Worm (Caenorhabditis elegans): ENCODE data around the gene str-222.

str-222 gene

DNA sequence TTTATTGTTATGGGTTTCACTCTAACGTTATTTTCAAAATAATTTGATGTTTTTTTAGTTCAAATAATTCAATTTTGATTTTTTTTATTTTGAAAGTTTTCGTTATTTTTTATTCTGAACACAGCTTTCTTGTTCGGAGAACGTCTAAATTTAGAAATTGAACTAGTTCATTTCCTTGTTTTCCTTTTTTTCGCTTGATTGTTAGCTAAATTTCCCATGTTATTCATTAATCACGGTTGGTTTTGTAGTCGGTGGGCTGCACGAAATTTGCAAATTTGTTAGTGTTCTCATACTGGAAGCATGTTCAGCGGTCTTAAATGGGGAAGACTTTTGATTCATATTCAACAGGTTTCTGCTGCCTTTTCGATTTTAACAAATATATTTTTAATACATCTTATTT, at the start of gene str-222:
Gene str-222, plus strand, starts transcription at position 301 of the 400 bp plus-strand sequence.
- no peak for TF ChIP-seq klf-2 (GFP tag; conservative IDR thresholded peaks at IDR 0.05)
- no peak for TF ChIP-seq ref-1 (GFP tag; conservative IDR thresholded peaks at IDR 0.05)
- TF ChIP-seq cog-1 (tag; optimal IDR thresholded peaks at IDR 0.05) = no peak
- TF ChIP-seq T22C8.4 (GFP tag; IDR thresholded peaks at IDR 0.05) = no peak
- no peak for TF ChIP-seq med-1 (GFP tag; optimal IDR thresholded peaks at IDR 0.05; ENCODE audit: insufficient read depth)
- no peak for TF ChIP-seq tab-1 (GFP tag; IDR thresholded peaks at IDR 0.05)
- no peak for TF ChIP-seq ztf-29 (GFP tag; IDR thresholded peaks at IDR 0.05)
- no peak for TF ChIP-seq ztf-23 (GFP tag; IDR thresholded peaks at IDR 0.05)
- no peak for TF ChIP-seq flt-1 (GFP tag; IDR thresholded peaks at IDR 0.05)

DNA sequence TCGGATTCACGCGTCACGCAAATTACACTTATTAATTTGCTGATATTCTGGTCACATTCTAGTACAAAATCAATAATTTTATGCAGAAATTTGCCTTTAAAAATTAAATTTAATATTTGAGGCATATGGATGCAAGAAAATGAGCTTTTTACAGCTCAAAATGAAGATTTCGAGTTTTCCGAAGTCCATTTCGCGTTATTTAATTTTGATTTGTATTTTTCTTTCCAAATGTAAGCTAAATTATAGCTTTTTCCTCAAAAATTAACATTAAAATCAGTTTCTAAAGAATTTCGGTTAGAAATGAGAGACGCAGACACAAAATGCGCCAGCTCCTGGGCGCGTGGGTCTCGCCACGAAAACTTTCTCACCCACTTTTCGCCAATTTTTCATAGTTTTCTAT, 49.1 kb upstream of the str-222 start, which contains the start of gene F16B4.6:
Gene F16B4.6, plus strand, starts transcription at position 301 of the 400 bp plus-strand sequence.
- TF ChIP-seq T22C8.4 (GFP tag; IDR thresholded peaks at IDR 0.05) = no peak
- TF ChIP-seq cog-1 (tag; optimal IDR thresholded peaks at IDR 0.05) = no peak
- TF ChIP-seq ztf-29 (GFP tag; IDR thresholded peaks at IDR 0.05) = no peak
- no peak for TF ChIP-seq tab-1 (GFP tag; IDR thresholded peaks at IDR 0.05)
- no peak for TF ChIP-seq ref-1 (GFP tag; conservative IDR thresholded peaks at IDR 0.05)
- TF ChIP-seq klf-2 (GFP tag; conservative IDR thresholded peaks at IDR 0.05) = no peak
- no peak for TF ChIP-seq ztf-23 (GFP tag; IDR thresholded peaks at IDR 0.05)
- TF ChIP-seq med-1 (GFP tag; optimal IDR thresholded peaks at IDR 0.05; ENCODE audit: insufficient read depth) = no peak
- TF ChIP-seq flt-1 (GFP tag; IDR thresholded peaks at IDR 0.05) = no peak

DNA sequence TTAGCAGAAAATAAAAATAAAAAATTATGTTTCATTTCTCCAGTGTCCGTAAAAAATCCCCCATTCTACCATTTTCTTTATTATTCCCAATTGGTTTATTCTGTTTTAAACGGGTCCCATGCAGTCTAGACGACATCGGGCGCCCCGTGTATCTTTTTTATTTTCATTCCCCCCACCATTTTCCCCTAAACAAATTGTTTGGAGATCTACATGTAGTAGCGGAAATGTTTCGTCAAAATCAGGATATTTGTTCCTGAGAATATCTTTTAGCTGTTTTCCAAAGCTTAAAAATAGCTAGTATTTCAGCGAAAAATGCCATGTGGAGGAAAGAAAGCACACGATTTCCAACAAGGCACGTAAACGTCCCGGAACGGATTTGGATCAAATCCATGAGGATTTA, 47.8 kb upstream of the str-222 start, which contains the start of gene F16B4.5:
Gene F16B4.5, plus strand, starts transcription at position 301 of the 400 bp plus-strand sequence.
- no peak for TF ChIP-seq T22C8.4 (GFP tag; IDR thresholded peaks at IDR 0.05)
- TF ChIP-seq klf-2 (GFP tag; conservative IDR thresholded peaks at IDR 0.05) = no peak
- TF ChIP-seq cog-1 (tag; optimal IDR thresholded peaks at IDR 0.05) = no peak
- no peak for TF ChIP-seq ztf-23 (GFP tag; IDR thresholded peaks at IDR 0.05)
- TF ChIP-seq flt-1 (GFP tag; IDR thresholded peaks at IDR 0.05) = no peak
- TF ChIP-seq med-1 (GFP tag; optimal IDR thresholded peaks at IDR 0.05; ENCODE audit: insufficient read depth) = no peak
- no peak for TF ChIP-seq tab-1 (GFP tag; IDR thresholded peaks at IDR 0.05)
- no peak for TF ChIP-seq ztf-29 (GFP tag; IDR thresholded peaks at IDR 0.05)
- no peak for TF ChIP-seq ref-1 (GFP tag; conservative IDR thresholded peaks at IDR 0.05)

DNA sequence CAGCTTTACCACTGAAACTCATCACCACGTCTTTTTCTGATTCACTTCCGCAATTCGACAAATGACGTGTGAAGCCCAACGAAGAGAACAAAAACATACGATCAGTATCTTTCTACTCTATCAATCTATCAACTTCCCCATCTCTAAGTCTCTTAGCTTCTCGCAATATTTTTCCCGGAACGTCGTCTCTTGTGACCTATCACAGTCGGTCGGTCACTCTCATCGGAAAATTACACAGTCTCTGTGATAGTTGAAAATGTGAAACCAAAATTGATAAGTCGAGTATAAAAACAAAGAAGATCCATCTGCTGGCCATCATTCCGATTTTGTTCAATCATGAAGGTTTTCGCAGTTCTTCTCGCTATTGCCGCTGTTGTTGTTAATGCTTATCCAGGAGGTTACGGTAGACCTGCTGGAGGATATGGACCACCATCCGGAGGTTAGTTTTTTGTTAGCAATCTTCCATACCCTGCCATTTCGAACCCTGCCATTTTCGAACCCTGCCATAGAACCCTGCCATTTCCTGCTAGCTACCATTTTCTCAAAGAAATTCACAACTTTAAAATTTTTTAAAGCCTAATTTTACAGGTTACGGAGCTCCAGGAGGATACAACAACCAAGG, 42.0 kb upstream of the str-222 start, which contains the start of gene F16B4.4:
Gene F16B4.4, plus strand, starts transcription at position 221 of the 622 bp plus-strand sequence.
- TF ChIP-seq T22C8.4 (GFP tag; IDR thresholded peaks at IDR 0.05) = no peak

DNA sequence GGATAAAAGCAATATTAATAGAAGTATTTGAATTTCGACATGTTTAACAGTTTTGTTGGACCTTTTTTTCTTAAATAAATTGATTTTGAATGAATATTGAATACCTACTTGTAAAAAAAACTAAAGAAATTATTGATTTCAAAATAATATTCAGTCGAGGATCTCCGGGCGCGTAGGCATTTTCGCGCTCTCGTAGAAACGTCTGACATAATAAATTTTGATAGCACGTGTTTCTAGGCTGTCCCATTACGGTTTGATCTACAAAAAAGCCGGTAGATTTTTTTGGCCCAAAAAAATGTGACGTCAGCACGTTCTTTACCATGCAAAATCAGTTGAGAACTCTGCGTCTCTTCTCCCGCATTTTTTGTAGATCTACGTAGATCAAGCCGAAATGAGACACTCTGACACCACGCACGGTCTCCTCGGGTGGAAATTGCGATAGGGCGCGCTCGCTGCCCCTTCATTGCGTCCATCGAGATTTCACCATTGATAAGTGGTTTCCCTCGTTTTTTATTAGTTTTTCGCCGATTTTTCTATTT, 41.3 kb upstream of the str-222 start:
- TF ChIP-seq ref-1 (GFP tag; conservative IDR thresholded peaks at IDR 0.05) (no peak), T22C8.4 (GFP tag; IDR thresholded peaks at IDR 0.05) (no peak), ztf-23 (GFP tag; IDR thresholded peaks at IDR 0.05) (no peak), klf-2 (GFP tag; conservative IDR thresholded peaks at IDR 0.05) (no peak), tab-1 (GFP tag; IDR thresholded peaks at IDR 0.05) (no peak), med-1 (GFP tag; optimal IDR thresholded peaks at IDR 0.05; ENCODE audit: insufficient read depth) (no peak), cog-1 (tag; optimal IDR thresholded peaks at IDR 0.05) (no peak), ztf-29 (GFP tag; IDR thresholded peaks at IDR 0.05) (no peak), flt-1 (GFP tag; IDR thresholded peaks at IDR 0.05) (no peak)

DNA sequence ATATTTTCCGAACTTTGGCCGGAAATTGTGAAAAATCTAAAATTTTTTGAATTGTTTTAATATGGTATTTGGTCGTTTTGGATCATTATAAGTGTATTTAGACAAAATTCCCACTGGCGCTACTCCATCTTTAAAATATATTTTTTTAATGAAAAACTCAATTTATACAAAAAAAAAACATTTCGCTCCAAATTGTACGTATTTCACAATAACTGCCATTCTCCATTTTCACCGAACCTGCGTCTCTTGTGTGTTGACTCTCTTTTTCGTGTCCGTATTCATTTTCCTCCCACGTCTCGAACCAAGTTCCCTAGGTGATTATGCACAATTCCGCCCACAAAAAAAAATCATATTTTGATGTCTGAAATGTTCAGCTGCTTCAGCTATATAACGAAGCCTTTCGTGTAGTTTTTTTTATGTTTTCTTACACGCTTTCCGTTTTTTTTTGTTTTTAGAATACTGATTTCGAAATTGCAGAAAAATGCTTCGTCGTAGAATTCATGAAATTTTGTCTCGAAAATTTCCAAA, 35.3 kb upstream of the str-222 start, which contains the start of gene F16B4.2:
Gene F16B4.2, plus strand, starts transcription at position 478 of the 528 bp plus-strand sequence.
- no peak for TF ChIP-seq T22C8.4 (GFP tag; IDR thresholded peaks at IDR 0.05)
- TF ChIP-seq cog-1 (tag; optimal IDR thresholded peaks at IDR 0.05) = no peak
- no peak for TF ChIP-seq med-1 (GFP tag; optimal IDR thresholded peaks at IDR 0.05; ENCODE audit: insufficient read depth)
- TF ChIP-seq flt-1 (GFP tag; IDR thresholded peaks at IDR 0.05) = no peak
- TF ChIP-seq klf-2 (GFP tag; conservative IDR thresholded peaks at IDR 0.05) = no peak
- no peak for TF ChIP-seq tab-1 (GFP tag; IDR thresholded peaks at IDR 0.05)
- no peak for TF ChIP-seq ref-1 (GFP tag; conservative IDR thresholded peaks at IDR 0.05)
- no peak for TF ChIP-seq ztf-23 (GFP tag; IDR thresholded peaks at IDR 0.05)
- TF ChIP-seq ztf-29 (GFP tag; IDR thresholded peaks at IDR 0.05) = no peak

DNA sequence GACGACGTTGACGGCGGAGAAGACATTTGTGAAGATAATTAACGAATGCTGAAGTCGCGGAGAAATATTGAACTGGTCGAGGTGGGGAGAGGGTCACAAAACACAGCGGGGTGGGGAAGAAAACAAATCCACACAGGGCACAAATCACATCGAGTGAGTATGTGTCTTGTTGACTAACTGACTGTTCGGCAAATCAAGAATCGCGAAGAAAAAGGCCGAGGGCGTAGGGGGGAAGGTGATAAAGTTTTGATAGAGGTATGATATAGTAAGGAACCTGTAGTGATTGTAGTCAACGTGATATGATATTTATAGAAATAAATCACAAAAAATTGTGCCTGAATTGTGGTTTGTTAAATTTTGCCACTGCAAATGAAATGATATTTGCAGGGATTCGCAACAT, 28.2 kb upstream of the str-222 start, which contains the start of gene nhr-178:
Gene nhr-178, minus strand, starts transcription at position 164 of the 400 bp plus-strand sequence.
- TF ChIP-seq ref-1 (GFP tag; conservative IDR thresholded peaks at IDR 0.05) (no peak), flt-1 (GFP tag; IDR thresholded peaks at IDR 0.05) (no peak), klf-2 (GFP tag; conservative IDR thresholded peaks at IDR 0.05) (no peak), T22C8.4 (GFP tag; IDR thresholded peaks at IDR 0.05) (no peak), ztf-23 (GFP tag; IDR thresholded peaks at IDR 0.05) (no peak), tab-1 (GFP tag; IDR thresholded peaks at IDR 0.05) (no peak), ztf-29 (GFP tag; IDR thresholded peaks at IDR 0.05) (no peak), cog-1 (tag; optimal IDR thresholded peaks at IDR 0.05) (no peak), med-1 (GFP tag; optimal IDR thresholded peaks at IDR 0.05; ENCODE audit: insufficient read depth) (no peak)

DNA sequence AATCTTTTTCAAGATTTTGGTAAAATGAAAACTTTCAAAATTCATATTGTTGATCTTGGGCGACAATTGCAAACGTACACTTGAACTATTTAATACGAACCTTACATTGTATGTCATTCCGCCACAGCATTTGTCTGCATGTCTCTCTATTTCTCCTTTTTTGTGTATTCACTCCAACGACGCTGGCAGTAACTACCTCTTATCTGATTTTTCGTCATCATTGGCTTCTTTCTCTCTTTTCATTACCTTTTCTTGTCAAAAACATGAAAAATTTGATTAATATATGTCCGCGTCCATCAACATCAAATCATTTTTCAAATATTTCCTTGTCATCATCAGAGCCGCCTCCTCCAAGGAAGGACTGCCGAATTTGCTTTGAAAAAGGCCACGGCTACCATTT, 25.9 kb upstream of the str-222 start, which contains the start of gene nhr-177:
Gene nhr-177, plus strand, starts transcription at position 167 of the 400 bp plus-strand sequence.
- no peak for TF ChIP-seq klf-2 (GFP tag; conservative IDR thresholded peaks at IDR 0.05)
- TF ChIP-seq med-1 (GFP tag; optimal IDR thresholded peaks at IDR 0.05; ENCODE audit: insufficient read depth) = no peak
- TF ChIP-seq tab-1 (GFP tag; IDR thresholded peaks at IDR 0.05) = no peak
- TF ChIP-seq ztf-29 (GFP tag; IDR thresholded peaks at IDR 0.05) = no peak
- no peak for TF ChIP-seq flt-1 (GFP tag; IDR thresholded peaks at IDR 0.05)
- no peak for TF ChIP-seq ztf-23 (GFP tag; IDR thresholded peaks at IDR 0.05)
- no peak for TF ChIP-seq ref-1 (GFP tag; conservative IDR thresholded peaks at IDR 0.05)
- TF ChIP-seq cog-1 (tag; optimal IDR thresholded peaks at IDR 0.05) = no peak
- no peak for TF ChIP-seq T22C8.4 (GFP tag; IDR thresholded peaks at IDR 0.05)

DNA sequence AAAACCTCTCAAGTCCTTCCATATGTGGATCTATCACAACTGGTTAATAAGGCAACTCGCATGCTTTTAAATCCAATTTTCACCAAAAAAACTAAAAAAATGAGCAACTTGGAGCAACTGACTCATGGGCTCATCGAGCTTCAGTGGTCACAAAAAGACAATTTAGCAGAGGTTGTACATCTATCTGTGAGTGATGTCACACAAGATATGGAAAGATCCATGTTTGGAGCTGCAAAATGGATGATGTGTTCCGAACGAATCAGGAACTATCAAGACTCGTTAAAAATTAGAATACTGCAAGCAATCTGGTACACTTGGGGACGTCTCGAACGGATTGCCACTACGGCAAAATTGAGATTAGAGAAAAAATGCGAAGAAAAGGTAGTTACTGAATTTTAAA, 24.4 kb upstream of the str-222 start:
- TF ChIP-seq T22C8.4 (GFP tag; IDR thresholded peaks at IDR 0.05) = no peak
- no peak for TF ChIP-seq cog-1 (tag; optimal IDR thresholded peaks at IDR 0.05)
- TF ChIP-seq ztf-23 (GFP tag; IDR thresholded peaks at IDR 0.05) = no peak
- TF ChIP-seq klf-2 (GFP tag; conservative IDR thresholded peaks at IDR 0.05) = no peak
- no peak for TF ChIP-seq ztf-29 (GFP tag; IDR thresholded peaks at IDR 0.05)
- no peak for TF ChIP-seq tab-1 (GFP tag; IDR thresholded peaks at IDR 0.05)
- TF ChIP-seq med-1 (GFP tag; optimal IDR thresholded peaks at IDR 0.05; ENCODE audit: insufficient read depth) = no peak
- no peak for TF ChIP-seq ref-1 (GFP tag; conservative IDR thresholded peaks at IDR 0.05)
- TF ChIP-seq flt-1 (GFP tag; IDR thresholded peaks at IDR 0.05) = no peak
